Comparison of ENCODE assay signal across 2 worm cellular contexts in genomic region chrIII:10831483-10831882, ce11.
A peak's percentile ranks its signal among the peaks of the same experiment; 100 is the strongest.
TF ChIP-seq lines count a peak whose summit lies in the region.

No protein-coding gene starts in this region.

TF ChIP-seq in whole organism, L4 larva, 104 proteins besides CTCF, POLR2A, EP300 and RAD21:
- TF ChIP-seq aha-1 (tag; lab: Kevin White, UChicago) = peak; percentile 58
- TF ChIP-seq hlh-30 (tag; optimal IDR thresholded peaks at IDR 0.05; lab: Kevin White, UChicago; ENCODE audit: insufficient read depth) = no peak
- no peak for TF ChIP-seq lin-15B (tag; optimal IDR thresholded peaks at IDR 0.05; lab: Kevin White, UChicago)

TF ChIP-seq in whole organism, mixed stage, embryonic, 35 proteins besides CTCF, POLR2A, EP300 and RAD21:
- TF ChIP-seq bed-3 (GFP tag; optimal IDR thresholded peaks at IDR 0.05; lab: Kevin White, UChicago) (no peak), elt-1 (tag; optimal IDR thresholded peaks at IDR 0.05; lab: Kevin White, UChicago; ENCODE audit: borderline replicate concordance, insufficient read depth) (peak; percentile 59), zip-8 (tag; optimal IDR thresholded peaks at IDR 0.05; lab: Kevin White, UChicago) (peak; percentile 6)
